Worm (Caenorhabditis elegans) whole organism, late embryonic: ENCODE measurements around the gene lgc-48.

Source experiments
- ets-4 ChIP-seq: sonication (generic microtip); optimal IDR thresholded peaks from 2 replicates; lab custom pipeline; 2016; ENCODE audit warnings: missing genetic modification characterization, missing compliant biosample characterization
- fkh-6 ChIP-seq: sonication (generic microtip); optimal IDR thresholded peaks from 2 replicates; lab custom pipeline; 2016; ENCODE audit warnings: missing genetic modification characterization, missing compliant biosample characterization
- hlh-30 ChIP-seq: sonication (generic microtip); optimal IDR thresholded peaks from 2 replicates; lab custom pipeline; 2017; ENCODE audit warnings: antibody characterized with exemption, missing genetic modification characterization, missing compliant biosample characterization; ENCODE audit not compliant: insufficient read depth

- TF ChIP-seq ets-4 = no peak
- TF ChIP-seq fkh-6 = no peak
- TF ChIP-seq hlh-30 (tag; lab: Kevin White, UChicago) = no peak
Observed at ce11 chrV:13388961-13389360, 48.9 kb downstream of the lgc-48 start.
